Fruit fly (Drosophila melanogaster): ENCODE measurements around the gene Osi2.

dm6 chr3R:6233104-6233503 lies 23.9 kb downstream of the Osi2 start:
- TF ChIP-seq fru (GFP tag; optimal IDR thresholded peaks at IDR 0.05), result no peak
- no peak for TF ChIP-seq Dfd (GFP tag; optimal IDR thresholded peaks at IDR 0.05)
- TF ChIP-seq usp (GFP tag; optimal IDR thresholded peaks at IDR 0.05), result no peak
- no peak for TF ChIP-seq dl (GFP tag; optimal IDR thresholded peaks at IDR 0.05; ENCODE audit: insufficient read depth in 1 of 2, partially characterized antibody in 2 of 2)
- TF ChIP-seq Abd-B (GFP tag; optimal IDR thresholded peaks at IDR 0.05), result no peak
